Fruit fly (Drosophila melanogaster): Measurements from ENCODE around the gene COX7A.
A peak's percentile ranks its signal among the peaks of the same experiment; 100 is the strongest.

COX7A gene

DNA sequence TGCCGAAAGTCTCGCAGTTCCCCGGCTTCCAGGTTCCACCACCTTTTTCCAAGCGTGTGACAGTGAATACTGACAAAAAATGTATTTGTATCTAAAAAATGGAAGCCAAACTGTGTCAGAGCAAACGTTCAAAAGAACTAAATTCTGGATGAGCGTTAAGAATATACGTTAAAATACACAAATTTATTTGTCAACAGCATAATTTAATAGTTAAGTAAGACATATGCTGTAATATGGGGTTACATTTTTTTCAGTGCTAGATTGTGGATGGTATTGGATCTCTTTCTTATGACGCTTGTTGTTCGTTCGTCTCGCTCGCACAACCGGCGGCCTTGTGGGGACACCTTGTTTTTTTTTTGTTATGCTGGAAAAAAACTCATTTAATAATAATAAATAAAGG lies 14.7 kb upstream of the COX7A start (continued):
- TF ChIP-seq Hmx (GFP tag; optimal IDR thresholded peaks at IDR 0.05): peak; percentile 87
- TF ChIP-seq CG1602 (GFP tag; optimal IDR thresholded peaks at IDR 0.05): peak; percentile 88
- peak; percentile 88 for TF ChIP-seq CG11398 (GFP tag; optimal IDR thresholded peaks at IDR 0.05)
- peak; percentile 90 for TF ChIP-seq CG4730 (GFP tag; IDR thresholded peaks at IDR 0.05)
- peak; percentile 92 for TF ChIP-seq CG4854 (GFP tag; optimal IDR thresholded peaks at IDR 0.05)
- no peak for TF ChIP-seq pfk (GFP tag; optimal IDR thresholded peaks at IDR 0.05)
- peak; percentile 94 to 97 for TF ChIP-seq Hr51 (GFP tag; optimal IDR thresholded peaks at IDR 0.05)
- TF ChIP-seq CG12236 (GFP tag; optimal IDR thresholded peaks at IDR 0.05): peak; percentile 80
- TF ChIP-seq ewg (GFP tag; optimal IDR thresholded peaks at IDR 0.05): peak; percentile 87
- peak; percentile 83 for TF ChIP-seq Hey (tag; optimal IDR thresholded peaks at IDR 0.05)
- peak; percentile 86 for TF ChIP-seq CG18262 (tag; optimal IDR thresholded peaks at IDR 0.05)
- TF ChIP-seq Abd-B (GFP tag; optimal IDR thresholded peaks at IDR 0.05): peak; percentile 86
- no peak for TF ChIP-seq vnd (GFP tag; IDR thresholded peaks at IDR 0.05; ENCODE audit: partially characterized antibody)
- TF ChIP-seq CG17385 (GFP tag; optimal IDR thresholded peaks at IDR 0.05): peak; percentile 92
- peak; percentile 80 for TF ChIP-seq croc (GFP tag; conservative IDR thresholded peaks at IDR 0.05)
- TF ChIP-seq CkIIα-i1 (GFP tag; IDR thresholded peaks at IDR 0.05): no peak
- TF ChIP-seq Mrtf (GFP tag; IDR thresholded peaks at IDR 0.05): peak; percentile 94
- peak; percentile 95 for TF ChIP-seq CG11456 (GFP tag; IDR thresholded peaks at IDR 0.05)
- TF ChIP-seq CG4707 (GFP tag; optimal IDR thresholded peaks at IDR 0.05): peak; percentile 79
- peak; percentile 83 for TF ChIP-seq nerfin-1 (tag; optimal IDR thresholded peaks at IDR 0.05)
- no peak for TF ChIP-seq tll (GFP tag; optimal IDR thresholded peaks at IDR 0.05)
- peak; percentile 92 for TF ChIP-seq CG15011 (GFP tag; optimal IDR thresholded peaks at IDR 0.05)
- peak; percentile 37 for TF ChIP-seq CG7271 (tag; optimal IDR thresholded peaks at IDR 0.05)
- no peak for TF ChIP-seq unc-4 (GFP tag; IDR thresholded peaks at IDR 0.05; ENCODE audit: partially characterized antibody)
- TF ChIP-seq H15 (GFP tag; IDR thresholded peaks at IDR 0.05): peak; percentile 90
- TF ChIP-seq dan (GFP tag; IDR thresholded peaks at IDR 0.05): peak; percentile 37; the same call in 1 of the 2 replicates
- TF ChIP-seq sd (tag; optimal IDR thresholded peaks at IDR 0.05): peak; percentile 90
- TF ChIP-seq Dfd (GFP tag; optimal IDR thresholded peaks at IDR 0.05): peak in 1 of 2 experiments; percentile 60
- peak; percentile 98 for TF ChIP-seq CG18599 (GFP tag; optimal IDR thresholded peaks at IDR 0.05)
- peak; percentile 97 for TF ChIP-seq tin (GFP tag; optimal IDR thresholded peaks at IDR 0.05)
- TF ChIP-seq CG33557 (GFP tag; optimal IDR thresholded peaks at IDR 0.05): peak; percentile 36
- peak; percentile 95 for TF ChIP-seq az2 (GFP tag; optimal IDR thresholded peaks at IDR 0.05)
- TF ChIP-seq Hmr (GFP tag; optimal IDR thresholded peaks at IDR 0.05): peak; percentile 98
- peak; percentile 64 for TF ChIP-seq da (GFP tag; optimal IDR thresholded peaks at IDR 0.05)
- peak; percentile 96 for TF ChIP-seq CG9727 (GFP tag; optimal IDR thresholded peaks at IDR 0.05)
- TF ChIP-seq CG2875 (GFP tag; optimal IDR thresholded peaks at IDR 0.05): peak; percentile 87
- TF ChIP-seq CG6654 (GFP tag; optimal IDR thresholded peaks at IDR 0.05): peak; percentile 82
- TF ChIP-seq Stat92E (GFP tag; optimal IDR thresholded peaks at IDR 0.05): no peak
- TF ChIP-seq Hsf (GFP tag; optimal IDR thresholded peaks at IDR 0.05): peak; percentile 96
- peak; percentile 97 for TF ChIP-seq Atf6 (GFP tag; IDR thresholded peaks at IDR 0.05)
- peak; percentile 92 for TF ChIP-seq CG13424 (tag; optimal IDR thresholded peaks at IDR 0.05)
- TF ChIP-seq Med (GFP tag): peak; percentile 100
- peak; percentile 86 for TF ChIP-seq Adf1 (GFP tag; IDR thresholded peaks at IDR 0.05)
- peak; percentile 94 for TF ChIP-seq CrebB (tag; optimal IDR thresholded peaks at IDR 0.05)
- TF ChIP-seq peb (GFP tag; IDR thresholded peaks at IDR 0.05): peak; percentile 84
- peak; percentile 91 for TF ChIP-seq Ravus (GFP tag; IDR thresholded peaks at IDR 0.05)
- peak; percentile 28; the same call in 1 of the 2 replicates for TF ChIP-seq Dip2 (GFP tag; IDR thresholded peaks at IDR 0.05)
- no peak for TF ChIP-seq Bgb (GFP tag; IDR thresholded peaks at IDR 0.05; ENCODE audit: partially characterized antibody)
- no peak for TF ChIP-seq CG9797 (GFP tag; optimal IDR thresholded peaks at IDR 0.05)
- peak; percentile 73 for TF ChIP-seq CG10565 (GFP tag; optimal IDR thresholded peaks at IDR 0.05)
